Worm (Caenorhabditis elegans): ENCODE measurements around the gene btb-4.

ce11 chrII:2075513-2075912 lies 43.4 kb downstream of the btb-4 start, which contains the start of gene F07E5.8:
- no peak for TF ChIP-seq daf-19 (GFP tag; conservative IDR thresholded peaks at IDR 0.05)
- TF ChIP-seq ama-1 (optimal IDR thresholded peaks at IDR 0.05), result no peak
